Worm (Caenorhabditis elegans): ENCODE results near the gene hlh-11.

Gene hlh-11

ce11 chrIII:9600645-9601044 lies 18.9 kb upstream of the hlh-11 start, which contains the start of gene F58A4.2:
F58A4.2 (minus strand) TSS chrIII:9600745.
- TF ChIP-seq syd-9 (tag; optimal IDR thresholded peaks at IDR 0.05) (no peak), ceh-45 (GFP tag; IDR thresholded peaks at IDR 0.05) (no peak), pros-1 (tag; optimal IDR thresholded peaks at IDR 0.05) (no peak), hlh-8 (tag; optimal IDR thresholded peaks at IDR 0.05) (no peak), ceh-18 (tag; optimal IDR thresholded peaks at IDR 0.05) (no peak)

ce11 chrIII:9608650-9609049 lies 10.9 kb upstream of the hlh-11 start, which contains the start of gene clec-161:
clec-161 (minus strand) TSS chrIII:9608750.
- no peak for TF ChIP-seq elt-4 (tag; optimal IDR thresholded peaks at IDR 0.05)
- TF ChIP-seq pax-1 (tag; optimal IDR thresholded peaks at IDR 0.05) = no peak
- no peak for TF ChIP-seq ztf-16 (tag; optimal IDR thresholded peaks at IDR 0.05)
- no peak for TF ChIP-seq pros-1 (tag; optimal IDR thresholded peaks at IDR 0.05)

- TF ChIP-seq rnt-1 (tag; optimal IDR thresholded peaks at IDR 0.05) (no peak), odd-2 (tag; optimal IDR thresholded peaks at IDR 0.05) (no peak), unc-86 (tag; optimal IDR thresholded peaks at IDR 0.05) (no peak), mec-3 (tag; optimal IDR thresholded peaks at IDR 0.05; ENCODE audit: borderline replicate concordance) (no peak), eyg-1 (tag; optimal IDR thresholded peaks at IDR 0.05) (no peak), ama-1 (optimal IDR thresholded peaks at IDR 0.05) (no peak)
These were observed 7.4 kb upstream of the hlh-11 start, which contains the start of gene bbs-4 for ce11 chrIII:9612097-9612496. bbs-4 (minus strand) TSS chrIII:9612197.

ce11 chrIII:9614211-9614610 lies 5.3 kb upstream of the hlh-11 start, which contains the start of the genes pri-1 and F58A4.6:
pri-1 (minus strand) TSS chrIII:9614281.
F58A4.6 (plus strand) TSS chrIII:9614482.
- TF ChIP-seq unc-42 (tag; optimal IDR thresholded peaks at IDR 0.05) = peak; percentile 57
- no peak for TF ChIP-seq hlh-8 (tag; optimal IDR thresholded peaks at IDR 0.05)
- TF ChIP-seq nfya-1 (tag; optimal IDR thresholded peaks at IDR 0.05) = peak; percentile 6
- peak; percentile 6 for TF ChIP-seq ceh-31 (tag; optimal IDR thresholded peaks at IDR 0.05)
- TF ChIP-seq pros-1 (tag; optimal IDR thresholded peaks at IDR 0.05) = no peak

ce11 chrIII:9615114-9615513 lies 4.4 kb upstream of the hlh-11 start:
- TF ChIP-seq elt-4 (tag; optimal IDR thresholded peaks at IDR 0.05) (no peak), fkh-10 (GFP tag; optimal IDR thresholded peaks at IDR 0.05) (no peak), nhr-11 (tag; optimal IDR thresholded peaks at IDR 0.05) (no peak)

ce11 chrIII:9616426-9616825 lies 3.1 kb upstream of the hlh-11 start, which contains the start of gene hcp-3:
hcp-3 (minus strand) TSS chrIII:9616470.
- TF ChIP-seq pat-9 (tag; optimal IDR thresholded peaks at IDR 0.05) (no peak), mec-3 (tag; optimal IDR thresholded peaks at IDR 0.05; ENCODE audit: borderline replicate concordance) (no peak), elt-4 (tag; optimal IDR thresholded peaks at IDR 0.05) (no peak), nhr-11 (tag; optimal IDR thresholded peaks at IDR 0.05) (no peak), ceh-30 (tag; optimal IDR thresholded peaks at IDR 0.05) (no peak), ceh-48 (tag; optimal IDR thresholded peaks at IDR 0.05) (peak; percentile 76), ceh-6 (GFP tag; optimal IDR thresholded peaks at IDR 0.05) (no peak), hlh-15 (tag; optimal IDR thresholded peaks at IDR 0.05) (no peak), rnt-1 (tag; optimal IDR thresholded peaks at IDR 0.05) (no peak), unc-55 (GFP tag; optimal IDR thresholded peaks at IDR 0.05) (peak; percentile 5), ama-1 (optimal IDR thresholded peaks at IDR 0.05) (no peak), K09A11.1 (tag; optimal IDR thresholded peaks at IDR 0.05; ENCODE audit: insufficient read depth) (no peak), ceh-18 (tag; optimal IDR thresholded peaks at IDR 0.05) (no peak), dve-1 (tag; optimal IDR thresholded peaks at IDR 0.05) (no peak), ceh-14 (tag; optimal IDR thresholded peaks at IDR 0.05) (peak; percentile 39), nfya-1 (tag; optimal IDR thresholded peaks at IDR 0.05) (peak; percentile 55), ceh-31 (tag; optimal IDR thresholded peaks at IDR 0.05) (peak; percentile 37)

- TF ChIP-seq ceh-30 (tag; optimal IDR thresholded peaks at IDR 0.05) = no peak
- TF ChIP-seq sox-4 (tag; optimal IDR thresholded peaks at IDR 0.05) = no peak
- no peak for TF ChIP-seq sox-2 (GFP tag; IDR thresholded peaks at IDR 0.05)
- no peak for TF ChIP-seq pha-4 (tag; optimal IDR thresholded peaks at IDR 0.05)
- TF ChIP-seq Y22D7AL.16 (tag; optimal IDR thresholded peaks at IDR 0.05) = no peak
- no peak for TF ChIP-seq pqm-1 (tag; optimal IDR thresholded peaks at IDR 0.05)
- TF ChIP-seq ceh-22 (tag; optimal IDR thresholded peaks at IDR 0.05) = no peak
- no peak for TF ChIP-seq tbx-7 (tag; optimal IDR thresholded peaks at IDR 0.05)
- no peak for TF ChIP-seq ceh-45 (GFP tag; IDR thresholded peaks at IDR 0.05)
These were observed 2.6 kb upstream of the hlh-11 start for ce11 chrIII:9616933-9617332.
